Fruit fly (Drosophila melanogaster): ENCODE measurements around the gene CG14147.

DNA sequence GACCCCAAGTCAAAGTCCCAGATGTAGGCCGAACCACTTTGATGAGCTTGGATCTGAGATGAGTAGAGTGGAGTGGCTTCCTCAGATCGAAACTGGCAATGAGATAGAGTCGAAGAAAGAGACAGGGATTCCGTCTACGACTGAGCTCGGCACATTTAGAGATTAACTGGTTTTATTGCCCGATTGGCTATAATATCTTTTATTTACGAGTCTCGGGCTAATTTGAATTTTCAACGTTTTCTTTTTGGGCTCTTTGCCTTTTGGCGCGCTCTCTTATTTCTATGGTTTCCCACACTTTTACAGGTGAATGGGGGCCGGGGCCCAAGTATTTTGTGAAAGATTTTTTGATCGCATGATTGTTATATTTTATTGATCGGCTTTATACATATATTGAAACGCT, 42.8 kb downstream of the CG14147 start:
- TF ChIP-seq CG8478 (optimal IDR thresholded peaks at IDR 0.05) (no peak), CTCF (optimal IDR thresholded peaks at IDR 0.05) (no peak)

All from S2 (cell line).